Worm (Caenorhabditis elegans) whole organism, late embryonic: ENCODE data around the gene R11.4.

Experiments
- dve-1 ChIP-seq: sonication (generic microtip); optimal IDR thresholded peaks from 2 replicates; lab custom pipeline; 2017; ENCODE audit warnings: antibody characterized with exemption, mild to moderate bottlenecking, missing genetic modification characterization, missing compliant biosample characterization
- elt-4 ChIP-seq: sonication (generic microtip); optimal IDR thresholded peaks from 2 replicates; lab custom pipeline; 2016; ENCODE audit warnings: missing genetic modification characterization, missing compliant biosample characterization
- nfya-1 ChIP-seq: sonication (generic microtip); optimal IDR thresholded peaks from 2 replicates; lab custom pipeline; 2017; ENCODE audit warnings: missing genetic modification characterization, mild to moderate bottlenecking, missing compliant biosample characterization, antibody characterized with exemption, moderate library complexity
- pax-1 ChIP-seq: fragments of 150-350 bp; optimal IDR thresholded peaks from 2 replicates; lab custom pipeline; 2014; ENCODE audit warnings: missing biosample characterization, missing genetic modification characterization
- sox-2 ChIP-seq: fragments of 200-800 bp; sonication (Bioruptor generic); IDR thresholded peaks from 2 replicates; pipeline ENCODE4 v1.3.6; 2022; ENCODE audit warnings: missing genetic modification reagents, missing genetic modification characterization, missing compliant biosample characterization
- tbx-2 ChIP-seq: sonication (generic microtip); optimal IDR thresholded peaks from 2 replicates; lab custom pipeline; 2016; ENCODE audit warnings: missing genetic modification characterization, missing compliant biosample characterization
- ttx-3 ChIP-seq: sonication (generic microtip); optimal IDR thresholded peaks from 2 replicates; lab custom pipeline; 2016; ENCODE audit warnings: missing genetic modification reagents, missing genetic modification characterization, missing compliant biosample characterization

DNA sequence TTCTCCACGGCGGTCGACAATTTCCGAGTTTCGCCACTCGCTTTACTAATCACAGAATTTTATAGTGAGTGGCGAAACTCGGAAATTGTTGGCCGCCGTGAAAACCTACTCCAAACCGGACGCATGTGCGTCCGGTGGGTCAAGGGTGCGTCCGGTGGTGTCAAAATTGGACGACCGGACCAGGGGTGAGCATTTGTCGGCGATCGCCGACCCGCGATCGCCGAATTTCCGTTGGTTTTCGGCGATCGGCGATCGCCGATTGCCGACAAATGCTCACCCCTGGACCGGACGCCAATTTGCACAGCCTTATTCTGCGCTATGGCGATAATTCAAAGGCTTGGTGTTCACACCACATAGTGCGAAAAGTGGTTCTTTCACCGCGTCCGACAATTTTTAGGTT is 6.1 kb downstream of the R11.4 start:
- TF ChIP-seq nfya-1 (tag; lab: Kevin White, UChicago) (no peak), ttx-3 (tag; lab: Kevin White, UChicago) (no peak), tbx-2 (no peak), sox-2 (GFP tag; lab: Robert Waterston, UW) (no peak), elt-4 (tag; lab: Kevin White, UChicago) (no peak), dve-1 (tag; lab: Kevin White, UChicago) (no peak), pax-1 (no peak)
